Fruit fly (Drosophila melanogaster) S2 (cell line): ENCODE measurements around the gene CarT.
A peak's percentile ranks its signal among the peaks of the same experiment; 100 is the strongest.

ENCODE experiments used
- CG8478 ChIP-seq: fragments of >200 bp; optimal IDR thresholded peaks from 2 replicates; lab custom pipeline; 2018
- CTCF ChIP-seq, 2 experiments: fragments of >200 bp; optimal IDR thresholded peaks; 2 replicates each; lab custom pipeline; 2018

CarT gene

DNA sequence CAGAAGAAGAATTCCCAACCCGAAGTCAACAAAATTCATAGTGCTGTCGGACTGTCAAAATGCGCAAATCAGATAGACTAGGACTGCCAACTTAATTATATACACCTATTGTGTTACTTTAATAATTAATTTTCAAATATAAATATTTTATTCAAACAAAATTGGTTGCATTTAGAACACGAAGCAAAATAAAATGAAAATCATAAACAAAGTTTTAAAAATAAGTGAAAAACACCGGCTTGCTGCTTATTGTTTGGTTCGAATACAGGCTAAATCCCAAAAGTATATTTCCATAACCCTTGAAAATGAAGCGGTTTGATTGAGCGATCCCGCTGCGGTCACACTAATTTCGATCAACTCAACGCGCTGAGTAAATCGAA is 27.7 kb upstream of the CarT start, which contains the start of the genes Rhau and dia:
Gene Rhau (minus strand): TSS at position 178 of the 380 bp plus-strand sequence.
Gene dia (plus strand): TSS at position 337 of the 380 bp plus-strand sequence.
- TF ChIP-seq CG8478 (lab: Kevin White, UChicago) = no peak
- peak in 1 of 2 experiments; percentile 35 for TF ChIP-seq CTCF (optimal IDR thresholded peaks at IDR 0.05; lab: Kevin White, UChicago)

DNA sequence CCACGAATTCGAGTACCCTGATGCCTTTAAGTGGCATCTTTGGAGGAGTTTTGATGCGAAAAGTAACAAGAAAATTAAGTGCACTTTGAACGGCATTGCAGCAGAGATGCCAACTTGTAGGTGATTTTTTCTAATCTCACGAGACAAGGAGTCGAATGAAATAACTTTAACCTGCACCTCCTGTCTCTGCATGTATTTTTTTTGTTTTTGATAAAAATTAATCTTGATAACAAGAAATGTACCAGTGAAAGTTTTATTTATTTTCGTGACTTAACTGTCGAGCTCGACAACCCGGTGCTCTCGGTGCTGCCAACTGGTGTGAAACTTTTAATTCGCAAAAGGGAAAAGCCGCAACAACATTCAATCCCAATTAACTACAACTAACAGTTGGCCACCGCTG is 22.1 kb upstream of the CarT start, which contains the start of the genes Amacr and Ns4:
Gene Amacr (minus strand): TSS at position 182 of the 400 bp plus-strand sequence.
Gene Ns4 (plus strand): TSS at position 317 of the 400 bp plus-strand sequence.
- TF ChIP-seq CG8478 (lab: Kevin White, UChicago) = no peak
- no peak for TF ChIP-seq CTCF (optimal IDR thresholded peaks at IDR 0.05; lab: Kevin White, UChicago)

DNA sequence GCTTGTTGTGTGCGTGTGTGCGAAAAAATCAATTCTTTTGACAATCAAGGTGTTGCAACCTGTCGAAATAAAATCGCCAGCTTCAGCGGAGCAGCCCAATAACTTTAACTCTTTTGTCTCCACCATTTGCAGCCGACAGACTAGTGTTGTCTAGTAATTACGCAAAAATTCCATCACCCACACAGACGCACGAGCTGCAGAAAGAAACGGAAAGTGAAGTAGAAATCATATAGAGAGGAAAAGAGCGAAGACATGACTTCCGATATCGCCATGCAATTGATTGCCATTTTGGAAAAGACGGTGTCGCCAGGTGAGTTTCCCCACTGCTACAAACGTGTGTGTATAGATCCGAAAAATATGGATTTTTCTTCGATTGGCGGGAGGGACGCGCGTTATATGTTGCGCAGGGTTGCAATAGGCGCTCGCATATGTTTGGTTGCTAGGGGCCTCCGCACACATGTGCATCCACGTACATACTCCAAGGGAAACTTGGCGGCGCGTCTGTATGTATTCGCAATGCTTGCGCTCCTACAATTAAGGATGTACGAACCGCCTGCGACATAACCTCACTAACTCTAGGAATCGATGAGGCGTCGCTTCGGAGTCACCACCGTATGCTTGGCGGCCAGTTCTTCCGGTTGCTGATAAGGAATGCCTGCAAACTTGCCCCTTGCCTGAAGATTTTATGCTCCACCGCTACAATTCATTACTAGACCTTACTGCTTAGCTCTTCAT is 5.2 kb upstream of the CarT start:
- TF ChIP-seq CTCF (optimal IDR thresholded peaks at IDR 0.05; lab: Kevin White, UChicago) = no peak
- TF ChIP-seq CG8478 (lab: Kevin White, UChicago) = no peak

DNA sequence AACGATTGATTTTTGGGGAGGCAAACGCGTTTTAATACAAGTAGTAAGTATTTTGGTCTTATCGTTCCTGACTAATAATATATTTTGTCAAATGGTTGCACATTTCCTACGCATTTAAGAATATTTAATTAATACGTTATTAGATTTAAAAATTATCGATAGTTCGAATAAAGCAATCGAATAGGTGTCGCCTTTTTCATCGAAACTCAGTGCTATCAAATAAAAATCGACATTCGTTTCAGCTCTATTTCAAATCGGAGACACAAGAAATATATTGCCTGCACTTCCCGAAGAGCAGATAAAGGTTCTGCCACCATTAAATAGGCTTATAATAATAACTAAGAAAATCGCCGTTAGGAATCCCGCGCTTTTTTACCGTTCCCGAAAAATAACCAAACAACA is 4.6 kb upstream of the CarT start:
- TF ChIP-seq CG8478 (lab: Kevin White, UChicago) (no peak), CTCF (optimal IDR thresholded peaks at IDR 0.05; lab: Kevin White, UChicago) (no peak)

DNA sequence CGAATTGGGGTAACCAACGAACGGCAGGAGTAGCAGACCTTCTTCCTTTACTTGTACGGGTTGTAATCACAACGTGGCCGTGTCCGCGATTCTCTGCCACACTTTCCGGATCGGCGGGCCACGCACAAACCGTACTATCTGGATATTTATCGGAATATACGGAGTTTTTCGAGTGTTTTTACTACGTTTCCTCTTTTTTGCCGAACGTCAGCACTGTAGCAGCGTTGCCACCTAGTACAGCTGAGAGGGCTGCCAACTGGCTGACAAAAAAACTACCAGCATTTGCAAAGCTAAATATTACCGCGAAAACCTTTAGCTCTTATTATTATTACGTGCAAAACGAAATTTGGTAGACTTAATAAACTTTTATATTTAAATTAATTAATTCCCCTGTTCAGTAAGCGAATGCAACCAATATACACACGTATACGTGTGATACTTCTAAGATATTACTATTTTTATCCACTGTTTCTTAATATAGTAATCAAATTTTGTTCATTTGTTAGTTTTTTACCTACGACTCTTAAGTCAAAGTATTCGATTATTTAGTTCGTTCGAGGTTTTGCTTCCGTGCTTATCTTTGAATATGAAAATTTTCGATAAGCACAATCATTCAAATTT is 4.1 kb upstream of the CarT start, which contains the start of gene TM9SF2:
Gene TM9SF2 (minus strand): TSS at position 244 of the 621 bp plus-strand sequence.
- TF ChIP-seq CG8478 (lab: Kevin White, UChicago) (no peak), CTCF (optimal IDR thresholded peaks at IDR 0.05; lab: Kevin White, UChicago) (no peak)

DNA sequence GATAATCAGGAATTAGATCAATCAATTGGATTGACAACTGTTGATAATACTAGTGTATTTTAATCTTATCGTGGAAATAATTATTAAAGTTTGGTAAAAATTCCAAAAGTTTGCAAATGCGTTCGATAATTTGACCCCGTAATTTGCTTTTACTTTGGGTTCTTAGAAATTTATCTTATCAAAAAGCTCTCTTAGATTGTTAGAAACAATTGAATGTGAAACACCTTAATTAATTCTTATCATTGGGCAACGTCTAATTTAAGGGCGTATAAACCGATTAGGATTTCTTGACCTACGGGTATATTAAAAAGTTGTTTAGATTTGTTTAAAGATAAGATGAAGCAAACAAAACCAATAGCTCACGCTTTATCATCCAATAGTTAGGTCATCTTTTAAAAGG is 2.9 kb upstream of the CarT start:
- TF ChIP-seq CTCF (optimal IDR thresholded peaks at IDR 0.05; lab: Kevin White, UChicago) = no peak
- no peak for TF ChIP-seq CG8478 (lab: Kevin White, UChicago)

DNA sequence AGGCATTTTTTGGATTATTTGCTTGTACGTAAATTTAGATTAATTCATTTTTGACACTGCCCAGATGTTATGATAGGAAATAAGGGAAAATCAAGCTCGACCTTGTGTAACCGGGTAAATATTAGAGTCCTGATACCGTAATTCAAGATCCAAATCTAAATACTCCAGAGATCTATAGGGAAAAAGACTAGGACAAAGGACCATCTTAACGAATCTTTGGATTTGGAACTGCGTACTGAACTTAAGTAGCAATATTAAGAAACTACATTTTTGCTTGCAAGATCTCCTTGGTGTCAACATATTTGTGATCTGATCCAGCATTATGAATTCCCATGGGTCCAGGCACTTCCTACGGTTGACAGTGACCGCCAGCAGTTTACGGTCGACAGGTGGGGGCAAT is 3.6 kb downstream of the CarT start, which contains the start of gene CG9316:
Gene CG9316 (minus strand): TSS at position 101 of the 400 bp plus-strand sequence.
- no peak for TF ChIP-seq CG8478 (lab: Kevin White, UChicago)
- TF ChIP-seq CTCF (optimal IDR thresholded peaks at IDR 0.05; lab: Kevin White, UChicago) = no peak

DNA sequence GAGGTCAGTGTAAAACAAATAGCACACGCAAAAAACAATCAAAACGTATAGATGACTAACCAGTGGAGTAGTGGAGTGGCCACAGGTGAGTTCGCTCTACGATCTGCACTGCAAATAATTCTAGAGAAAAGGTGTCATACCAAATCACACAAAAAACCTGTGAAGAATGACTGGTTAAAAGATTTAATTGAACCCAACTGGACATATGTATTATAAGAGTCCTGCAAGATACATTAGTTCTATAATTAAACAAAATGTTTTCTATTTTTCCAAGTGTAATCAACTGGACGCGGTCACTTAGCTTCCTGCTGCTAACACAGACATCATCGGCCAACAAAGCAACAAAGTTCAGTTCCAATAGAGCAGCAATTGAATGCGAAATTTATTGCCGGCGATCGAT is 6.1 kb downstream of the CarT start:
- TF ChIP-seq CTCF (optimal IDR thresholded peaks at IDR 0.05; lab: Kevin White, UChicago) (no peak), CG8478 (lab: Kevin White, UChicago) (no peak)

DNA sequence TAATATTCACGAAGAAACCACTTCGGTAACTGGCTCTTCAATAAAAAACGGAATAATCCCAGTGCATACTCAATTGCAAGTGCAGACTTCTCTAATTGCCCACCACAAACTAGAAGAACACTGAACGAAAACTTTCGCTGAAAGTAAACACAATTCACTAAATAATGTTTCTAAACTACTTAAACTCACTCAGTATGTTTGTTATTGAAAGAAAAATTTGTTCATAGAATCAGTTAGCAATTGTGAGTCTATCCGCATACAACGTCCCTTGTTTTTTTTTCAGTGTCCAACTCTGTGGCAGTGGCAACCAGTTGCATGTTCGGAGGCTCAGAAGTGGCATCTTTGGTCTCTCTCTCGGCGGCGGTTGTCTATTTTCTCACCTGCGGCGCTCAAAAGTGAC is 8.6 kb downstream of the CarT start:
- TF ChIP-seq CG8478 (lab: Kevin White, UChicago) (no peak), CTCF (optimal IDR thresholded peaks at IDR 0.05; lab: Kevin White, UChicago) (no peak)

DNA sequence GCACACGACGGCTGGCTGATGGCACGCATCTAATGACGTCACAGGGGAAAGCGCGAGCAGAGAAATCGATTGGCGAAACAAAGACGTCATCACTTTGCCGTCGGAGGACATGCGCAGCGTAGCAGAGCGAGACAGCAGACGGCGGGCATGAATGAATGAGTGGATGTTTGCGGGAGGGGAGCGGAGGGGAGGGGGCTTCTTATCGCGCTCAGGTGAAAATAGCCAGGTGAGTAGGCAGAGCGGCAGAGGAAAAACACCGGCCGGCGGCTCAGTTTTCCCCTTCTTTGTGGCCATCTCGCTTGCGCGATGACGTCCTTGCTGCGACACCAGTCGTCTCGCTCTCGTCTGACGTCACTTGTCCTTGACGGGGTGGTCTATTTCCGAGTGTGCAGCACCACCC is 10.1 kb downstream of the CarT start:
- TF ChIP-seq CG8478 (lab: Kevin White, UChicago) (no peak), CTCF (optimal IDR thresholded peaks at IDR 0.05; lab: Kevin White, UChicago) (no peak)

DNA sequence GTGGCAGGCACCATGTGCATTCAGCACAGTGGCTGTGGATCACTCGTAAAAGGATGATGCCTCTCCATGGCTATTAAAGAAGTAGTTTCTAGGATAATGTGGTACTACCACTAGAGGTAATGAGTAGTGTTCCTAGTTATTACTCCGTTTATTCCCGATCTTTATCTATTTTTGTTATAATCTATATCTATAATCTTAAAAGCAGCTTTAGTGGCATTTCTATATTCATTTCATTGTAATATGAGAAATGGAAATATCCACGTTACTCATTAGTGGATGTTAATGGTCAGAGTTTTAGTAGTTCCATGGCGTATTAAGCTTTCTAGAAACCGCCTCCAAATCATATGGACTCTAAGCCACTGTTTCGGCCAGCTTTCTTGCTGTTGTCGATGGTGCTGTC is 13.4 kb downstream of the CarT start:
- no peak for TF ChIP-seq CG8478 (lab: Kevin White, UChicago)
- TF ChIP-seq CTCF (optimal IDR thresholded peaks at IDR 0.05; lab: Kevin White, UChicago) = no peak

DNA sequence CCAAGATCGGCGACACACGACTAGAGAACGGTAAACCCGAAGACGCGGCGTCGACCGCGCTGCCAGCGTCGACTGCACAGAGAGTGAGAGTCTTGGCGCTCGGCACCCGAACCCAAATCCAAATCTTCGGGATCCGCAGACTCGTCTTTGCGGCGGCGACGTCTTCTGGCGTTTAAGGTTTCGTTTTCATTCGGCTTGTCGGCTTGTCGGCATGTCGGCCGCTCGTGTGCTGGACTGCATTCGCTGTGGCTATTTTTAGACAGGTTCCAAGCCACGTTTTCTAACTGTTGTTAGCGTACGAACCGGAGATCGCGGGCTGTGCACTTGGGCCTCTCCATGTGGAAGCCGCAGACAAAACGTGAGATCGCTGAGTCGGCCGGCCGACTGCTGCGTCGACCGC is 14.0 kb downstream of the CarT start:
- no peak for TF ChIP-seq CG8478 (lab: Kevin White, UChicago)
- no peak for TF ChIP-seq CTCF (optimal IDR thresholded peaks at IDR 0.05; lab: Kevin White, UChicago)

DNA sequence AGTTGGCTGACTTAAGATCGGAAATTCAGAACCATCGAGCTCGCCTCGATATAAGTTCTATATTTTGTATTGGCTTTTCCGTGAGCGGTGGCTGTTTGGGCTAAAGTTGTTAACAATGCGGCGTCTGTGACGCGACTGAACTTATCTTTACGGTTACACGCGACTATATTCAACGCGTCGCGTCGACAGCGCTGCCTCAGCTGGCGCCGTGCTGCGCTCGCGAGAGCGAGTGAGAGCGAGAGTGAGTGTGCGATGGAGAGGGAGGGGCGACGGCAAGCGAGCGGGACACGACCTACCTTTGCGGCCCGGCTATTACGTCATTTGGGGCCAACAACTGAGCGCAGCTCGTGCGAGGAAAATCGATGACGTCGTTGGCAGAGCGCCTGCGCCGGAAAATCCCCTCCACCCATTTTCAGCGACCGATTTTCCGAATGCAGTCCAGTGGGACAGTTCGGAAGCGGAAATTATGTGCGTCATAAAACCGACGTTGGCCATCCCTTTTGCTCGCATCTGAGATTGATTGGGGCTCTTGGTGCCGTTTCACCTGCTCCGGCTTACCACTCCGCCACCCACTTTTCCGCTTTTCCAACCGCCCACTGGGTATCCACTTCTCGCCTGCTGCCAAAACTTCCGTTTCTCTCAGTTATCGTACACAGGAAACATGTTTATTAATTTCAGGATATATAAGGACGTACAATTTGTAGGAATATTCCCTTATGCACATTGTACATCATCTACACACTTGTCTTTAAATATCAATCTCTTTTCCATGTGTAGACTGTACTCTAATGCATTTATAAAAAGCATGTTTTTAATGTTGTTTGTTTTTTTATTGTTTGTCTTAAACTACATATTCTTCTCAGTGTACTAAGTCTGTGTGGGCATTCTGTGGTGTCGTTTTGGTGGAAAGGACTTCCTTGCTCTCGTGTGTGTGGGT is 15.3 kb downstream of the CarT start, which contains the start of gene Hr38:
Gene Hr38 (minus strand): TSS at position 121 of the 937 bp plus-strand sequence.
- TF ChIP-seq CTCF (optimal IDR thresholded peaks at IDR 0.05; lab: Kevin White, UChicago) = no peak
- no peak for TF ChIP-seq CG8478 (lab: Kevin White, UChicago)

DNA sequence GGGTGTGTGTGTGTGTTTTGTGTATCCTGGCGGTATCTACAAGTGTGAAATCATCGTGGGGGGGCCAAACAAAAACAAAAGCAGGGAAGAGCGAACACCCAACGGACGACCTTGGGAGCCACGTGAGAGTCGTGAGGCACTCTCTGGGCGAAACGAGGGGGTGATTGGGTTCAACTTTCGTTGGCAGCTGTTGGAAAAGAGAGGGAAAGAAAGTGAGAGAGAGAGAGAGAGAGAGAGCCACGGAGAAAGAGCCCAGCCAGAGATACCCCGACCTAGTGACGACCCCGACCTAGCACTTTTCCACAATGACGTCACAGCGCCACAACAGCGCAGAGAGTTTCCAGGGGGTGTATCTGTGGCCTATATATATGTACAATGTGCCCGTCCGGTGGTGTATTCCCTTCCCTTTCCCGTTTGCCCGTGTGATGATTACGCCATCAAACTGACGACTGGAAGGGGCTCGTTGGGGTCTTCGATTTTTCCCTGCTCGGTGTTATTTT is 24.2 kb downstream of the CarT start:
- TF ChIP-seq CTCF (optimal IDR thresholded peaks at IDR 0.05; lab: Kevin White, UChicago) = no peak
- no peak for TF ChIP-seq CG8478 (lab: Kevin White, UChicago)
